Worm (Caenorhabditis elegans) whole organism, L4 larva: ENCODE data around the gene hpl-1.
A peak's percentile ranks its signal among the peaks of the same experiment; 100 is the strongest.

Experiments used
- F26F4.8 ChIP-seq: fragments of 200-800 bp; sonication (Bioruptor generic); conservative IDR thresholded peaks from 2 replicates; pipeline ENCODE4 v1.3.6; 2022; ENCODE audit warnings: missing genetic modification characterization, missing compliant biosample characterization
- F49E8.2 ChIP-seq: sonication (generic microtip); optimal IDR thresholded peaks from 2 replicates; lab custom pipeline; 2016; ENCODE audit warnings: missing compliant biosample characterization, mild to moderate bottlenecking, missing genetic modification characterization, borderline replicate concordance
- ceh-44 ChIP-seq: fragments of 200-800 bp; sonication (Bioruptor generic); IDR thresholded peaks from 2 replicates; pipeline ENCODE4 v1.3.6; 2022; ENCODE audit warnings: missing genetic modification reagents, missing genetic modification characterization, missing compliant biosample characterization
- daf-16 ChIP-seq, 3 experiments: sonication (generic microtip); optimal IDR thresholded peaks; 2 replicates each; lab custom pipeline; 2016 to 2017; ENCODE audit warnings: missing genetic modification characterization in 3 of 3, missing genetic modification reagents in 3 of 3, mild to moderate bottlenecking in 2 of 3, missing compliant biosample characterization in 2 of 3, missing biosample characterization in 1 of 3, moderate library complexity in 1 of 3
- lim-7 ChIP-seq: fragments of 200-800 bp; sonication (Bioruptor generic); IDR thresholded peaks from 2 replicates; pipeline ENCODE4 v1.3.6; 2022; ENCODE audit warnings: missing genetic modification characterization, missing compliant biosample characterization
- lir-3 ChIP-seq: sonication (generic microtip); optimal IDR thresholded peaks from 2 replicates; lab custom pipeline; 2016; ENCODE audit warnings: mild to moderate bottlenecking, missing genetic modification characterization, missing compliant biosample characterization
- nhr-25 ChIP-seq: sonication (generic microtip); optimal IDR thresholded peaks from 2 replicates; lab custom pipeline; 2017; ENCODE audit warnings: missing genetic modification characterization, mild to moderate bottlenecking, missing compliant biosample characterization, antibody characterized with exemption, moderate library complexity, borderline replicate concordance; ENCODE audit not compliant: insufficient read depth
- vab-7 ChIP-seq: fragments of 200-800 bp; sonication (Bioruptor generic); IDR thresholded peaks from 2 replicates; pipeline ENCODE4 v1.3.6; 2022; ENCODE audit warnings: missing genetic modification reagents, missing genetic modification characterization, missing compliant biosample characterization

hpl-1 gene

DNA sequence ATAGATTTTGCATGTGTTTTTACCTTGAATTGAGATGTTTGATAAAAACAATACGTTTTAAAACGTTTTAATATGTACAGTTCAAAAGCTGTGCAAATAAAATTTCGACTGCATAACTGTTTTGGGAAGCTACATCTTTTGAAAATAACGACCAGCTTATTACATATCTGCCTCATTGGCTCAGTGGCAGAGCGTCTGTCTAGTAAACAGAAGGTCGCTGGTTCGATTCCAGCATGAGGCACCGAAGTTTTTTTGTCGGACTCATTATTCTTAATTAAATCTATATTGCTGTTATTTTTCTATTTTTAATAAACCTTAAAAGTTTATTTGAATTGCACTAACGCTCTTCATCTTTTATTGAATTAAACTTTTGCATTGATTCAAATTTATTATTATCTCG lies 47.8 kb downstream of the hpl-1 start:
- peak; percentile 5 for TF ChIP-seq lir-3 (tag; lab: Kevin White, UChicago)
- TF ChIP-seq ceh-44 (GFP tag; lab: Robert Waterston, UW) = no peak
- peak in 1 of 2 experiments; percentile 54 for TF ChIP-seq daf-16 (GFP tag; optimal IDR thresholded peaks at IDR 0.05; lab: Kevin White, UChicago)
- no peak for TF ChIP-seq daf-16 (tag; optimal IDR thresholded peaks at IDR 0.05; lab: Kevin White, UChicago)
- 0 out of 2 replicates have a peak, but pooled peaks have one; percentile 18 for TF ChIP-seq vab-7 (GFP tag; lab: Robert Waterston, UW)
- peak; percentile 47; the same call in 1 of the 2 replicates for TF ChIP-seq lim-7 (GFP tag; lab: Robert Waterston, UW)
- 0 out of 2 replicates have a peak, but pooled peaks have one; percentile 54 for TF ChIP-seq F26F4.8 (GFP tag; lab: Robert Waterston, UW)

- TF ChIP-seq nhr-25 (no peak), F49E8.2 (tag; lab: Kevin White, UChicago) (no peak)
Observed at ce11 chrX:13294669-13295068, 49.5 kb downstream of the hpl-1 start, which contains the start of gene srd-36. srd-36 (minus strand) TSS chrX:13294769.
